Fruit fly (Drosophila melanogaster) whole organism, embryonic: ENCODE results near the gene CheA75a.

Experiments
- Atf3 ChIP-seq: fragments of 200-800 bp; sonication (Bioruptor generic); optimal IDR thresholded peaks from 3 replicates; lab custom pipeline; 2016; ENCODE audit warnings: missing biosample characterization, missing genetic modification characterization
- Blimp-1 ChIP-seq: fragments of 200-800 bp; sonication (Bioruptor generic); optimal IDR thresholded peaks from 3 replicates; lab custom pipeline; 2018; ENCODE audit warnings: missing biosample characterization, missing genetic modification characterization, mild to moderate bottlenecking, moderate library complexity, missing genetic modification reagents
- CG15479 ChIP-seq: fragments of 200-800 bp; sonication (Bioruptor generic); optimal IDR thresholded peaks from 3 replicates; lab custom pipeline; 2019; ENCODE audit warnings: missing biosample characterization, mild to moderate bottlenecking, missing genetic modification characterization, moderate library complexity
- CG15601 ChIP-seq: fragments of 200-800 bp; sonication (Bioruptor generic); optimal IDR thresholded peaks from 3 replicates; lab custom pipeline; 2019; ENCODE audit warnings: missing biosample characterization, mild to moderate bottlenecking, missing genetic modification characterization, moderate library complexity
- CG2199 ChIP-seq: fragments of 200-800 bp; sonication (Bioruptor generic); IDR thresholded peaks from 3 replicates; pipeline ENCODE4 v1.3.6; 2022; ENCODE audit warnings: missing biosample characterization, missing genetic modification characterization
- CG4360 ChIP-seq: fragments of 200-800 bp; sonication (Bioruptor generic); IDR thresholded peaks from 2 replicates; pipeline ENCODE4 v1.3.6; 2022; ENCODE audit warnings: missing biosample characterization, missing genetic modification characterization
- CG5180 ChIP-seq: fragments of 200-800 bp; sonication (Bioruptor generic); optimal IDR thresholded peaks from 3 replicates; lab custom pipeline; 2017; ENCODE audit warnings: missing biosample characterization, missing genetic modification characterization, mild to moderate bottlenecking, moderate library complexity, missing genetic modification reagents
- CG6791 ChIP-seq: fragments of 200-800 bp; sonication (Bioruptor generic); IDR thresholded peaks from 3 replicates; pipeline ENCODE4 v1.3.6; 2022; ENCODE audit warnings: missing biosample characterization, missing genetic modification characterization; ENCODE audit not compliant: partially characterized antibody
- CG6813 ChIP-seq: fragments of 200-800 bp; sonication (Bioruptor generic); optimal IDR thresholded peaks from 2 replicates; lab custom pipeline; 2017; ENCODE audit warnings: missing biosample characterization, missing genetic modification characterization, mild to moderate bottlenecking, moderate library complexity, missing genetic modification reagents
- CG7745 ChIP-seq: fragments of 200-800 bp; sonication (Bioruptor generic); optimal IDR thresholded peaks from 2 replicates; lab custom pipeline; 2018; ENCODE audit warnings: missing biosample characterization, mild to moderate bottlenecking, missing genetic modification characterization, moderate library complexity
- CG9437 ChIP-seq: fragments of 200-800 bp; sonication (Bioruptor generic); optimal IDR thresholded peaks from 2 replicates; lab custom pipeline; 2018; ENCODE audit warnings: missing biosample characterization, mild to moderate bottlenecking, missing genetic modification characterization
- Gug ChIP-seq: fragments of 200-800 bp; sonication (Bioruptor generic); IDR thresholded peaks from 4 replicates; pipeline ENCODE4 v1.3.6; 2022; ENCODE audit warnings: missing biosample characterization, missing genetic modification characterization
- Hr51 ChIP-seq, 2 experiments: fragments of 200-800 bp; sonication (Bioruptor generic); optimal IDR thresholded peaks; 2 replicates in 1 of 2; 3 replicates in 1 of 2; lab custom pipeline; 2016 to 2018; ENCODE audit warnings: missing biosample characterization in 2 of 2, missing genetic modification characterization in 2 of 2, mild to moderate bottlenecking in 1 of 2, moderate library complexity in 1 of 2
- Nf-YB ChIP-seq: fragments of 200-800 bp; sonication (Bioruptor generic); optimal IDR thresholded peaks from 3 replicates; lab custom pipeline; 2019; ENCODE audit warnings: missing biosample characterization, mild to moderate bottlenecking, missing genetic modification characterization, moderate library complexity
- Pdp1 ChIP-seq, 2 experiments: fragments of 200-800 bp; sonication (Bioruptor generic); optimal IDR thresholded peaks; 3 replicates each; lab custom pipeline; 2016; ENCODE audit warnings: missing biosample characterization in 2 of 2, missing genetic modification characterization in 2 of 2, mild to moderate bottlenecking in 1 of 2, moderate library complexity in 1 of 2
- Spps ChIP-seq: fragments of 200-800 bp; sonication (Bioruptor generic); optimal IDR thresholded peaks from 2 replicates; lab custom pipeline; 2018; ENCODE audit warnings: missing biosample characterization, mild to moderate bottlenecking, missing genetic modification characterization
- Ssrp ChIP-seq: fragments of 200-800 bp; sonication (Bioruptor generic); optimal IDR thresholded peaks from 2 replicates; lab custom pipeline; 2018; ENCODE audit warnings: missing biosample characterization, mild to moderate bottlenecking, missing genetic modification characterization, moderate library complexity
- Xbp1 ChIP-seq: fragments of 200-800 bp; sonication (Bioruptor generic); optimal IDR thresholded peaks from 3 replicates; lab custom pipeline; 2016; ENCODE audit warnings: missing biosample characterization, mild to moderate bottlenecking, missing genetic modification characterization
- Xrp1 ChIP-seq: fragments of 200-800 bp; sonication (Bioruptor generic); IDR thresholded peaks from 2 replicates; pipeline ENCODE4 v1.3.6; 2022; ENCODE audit warnings: missing biosample characterization, missing genetic modification characterization
- cad ChIP-seq: fragments of >200 bp; optimal IDR thresholded peaks from 2 replicates; lab custom pipeline; 2017; ENCODE audit warnings: missing biosample characterization, missing genetic modification characterization
- caup ChIP-seq: fragments of 200-800 bp; sonication (Bioruptor generic); optimal IDR thresholded peaks from 3 replicates; lab custom pipeline; 2017; ENCODE audit warnings: missing biosample characterization, mild to moderate bottlenecking, missing genetic modification characterization, moderate library complexity; ENCODE audit not compliant: severe bottlenecking
- cg ChIP-seq: fragments of 200-800 bp; sonication (Bioruptor generic); optimal IDR thresholded peaks from 3 replicates; lab custom pipeline; 2019; ENCODE audit warnings: missing biosample characterization, mild to moderate bottlenecking, missing genetic modification characterization, moderate library complexity
- disco-r ChIP-seq: fragments of 200-800 bp; sonication (Bioruptor generic); optimal IDR thresholded peaks from 2 replicates; lab custom pipeline; 2016; ENCODE audit warnings: missing biosample characterization, missing genetic modification characterization
- ems ChIP-seq: fragments of 200-800 bp; sonication (Bioruptor generic); optimal IDR thresholded peaks from 3 replicates; lab custom pipeline; 2016; ENCODE audit warnings: missing biosample characterization, missing genetic modification characterization
- gcm ChIP-seq: fragments of 200-800 bp; sonication (Bioruptor generic); optimal IDR thresholded peaks from 2 replicates; lab custom pipeline; 2019; ENCODE audit warnings: missing biosample characterization, mild to moderate bottlenecking, missing genetic modification characterization, moderate library complexity
- grn ChIP-seq: fragments of 200-800 bp; sonication (Bioruptor generic); optimal IDR thresholded peaks from 3 replicates; lab custom pipeline; 2017; ENCODE audit warnings: missing biosample characterization, missing genetic modification characterization
- hth ChIP-seq: fragments of >200 bp; optimal IDR thresholded peaks from 2 replicates; lab custom pipeline; 2017; ENCODE audit warnings: inconsistent platforms
- kni ChIP-seq: fragments of 200-800 bp; sonication (Bioruptor generic); optimal IDR thresholded peaks from 3 replicates; lab custom pipeline; 2017; ENCODE audit warnings: mild to moderate bottlenecking, missing biosample characterization, missing genetic modification reagents, missing genetic modification characterization
- luna ChIP-seq: fragments of 200-800 bp; sonication (Bioruptor generic); optimal IDR thresholded peaks from 2 replicates; lab custom pipeline; 2016; ENCODE audit warnings: missing biosample characterization, missing genetic modification characterization
- oc ChIP-seq: fragments of 200-800 bp; sonication (Bioruptor generic); optimal IDR thresholded peaks from 2 replicates; lab custom pipeline; 2018; ENCODE audit warnings: missing biosample characterization, mild to moderate bottlenecking, missing genetic modification characterization, moderate library complexity
- pros ChIP-seq: fragments of 200-800 bp; sonication (Bioruptor generic); optimal IDR thresholded peaks from 3 replicates; lab custom pipeline; 2019; ENCODE audit warnings: missing biosample characterization, mild to moderate bottlenecking, missing genetic modification characterization, moderate library complexity
- row ChIP-seq: fragments of 200-800 bp; sonication (Bioruptor generic); IDR thresholded peaks from 3 replicates; pipeline ENCODE4 v1.3.6; 2022; ENCODE audit warnings: missing biosample characterization, missing genetic modification characterization
- run ChIP-seq: fragments of 200-800 bp; sonication (Bioruptor generic); optimal IDR thresholded peaks from 3 replicates; lab custom pipeline; 2018; ENCODE audit warnings: missing biosample characterization, mild to moderate bottlenecking, missing genetic modification characterization
- sqz ChIP-seq: fragments of 200-800 bp; sonication (Bioruptor generic); optimal IDR thresholded peaks from 3 replicates; lab custom pipeline; 2018; ENCODE audit warnings: missing biosample characterization, mild to moderate bottlenecking, missing genetic modification characterization
- tll ChIP-seq, 2 experiments: fragments of 200-800 bp in 1 of 2; fragments of >200 bp in 1 of 2; sonication (Bioruptor generic) in 1 of 2; optimal IDR thresholded peaks; 2 replicates each; lab custom pipeline; 2017 to 2019; ENCODE audit warnings: missing biosample characterization in 2 of 2, missing genetic modification characterization in 2 of 2, mild to moderate bottlenecking in 1 of 2, moderate library complexity in 1 of 2
- trem ChIP-seq: fragments of 200-800 bp; optimal IDR thresholded peaks from 3 replicates; lab custom pipeline; 2019; ENCODE audit warnings: missing biosample characterization, mild to moderate bottlenecking, missing genetic modification characterization, moderate library complexity
- vvl ChIP-seq: fragments of 200-800 bp; sonication (Bioruptor generic); IDR thresholded peaks from 2 replicates; pipeline ENCODE4 v1.3.6; 2022; ENCODE audit warnings: missing biosample characterization, missing genetic modification characterization
- zen2 ChIP-seq: fragments of 200-800 bp; sonication (Bioruptor generic); IDR thresholded peaks from 3 replicates; pipeline ENCODE4 v1.3.6; 2022; ENCODE audit warnings: missing biosample characterization, missing genetic modification characterization; ENCODE audit not compliant: partially characterized antibody
- zf30C ChIP-seq: fragments of 200-800 bp; sonication (Bioruptor generic); optimal IDR thresholded peaks from 3 replicates; lab custom pipeline; 2018; ENCODE audit warnings: missing biosample characterization, mild to moderate bottlenecking, missing genetic modification characterization

The CheA75a gene

dm6 chr3L:18227411-18227716 lies 24.5 kb upstream of the CheA75a start (continued):
- TF ChIP-seq CG2199 (GFP tag; lab: Robert Waterston, UW) (no peak), CG9437 (GFP tag; lab: Kevin White, UChicago) (peak; percentile 52), Xbp1 (GFP tag; lab: Kevin White, UChicago) (peak; percentile 18), ems (no peak), disco-r (no peak), Spps (tag; lab: Kevin White, UChicago) (peak; percentile 1), zen2 (GFP tag; lab: Robert Waterston, UW) (no peak), Xrp1 (GFP tag; lab: Robert Waterston, UW) (peak; percentile 40; the same call in 1 of the 2 replicates), zf30C (GFP tag; lab: Kevin White, UChicago) (peak; percentile 33), row (GFP tag; lab: Robert Waterston, UW) (no peak), CG6813 (GFP tag; lab: Kevin White, UChicago) (no peak), trem (tag; lab: Kevin White, UChicago) (peak; percentile 44), CG5180 (GFP tag; lab: Kevin White, UChicago) (peak; percentile 17), caup (GFP tag; lab: Kevin White, UChicago) (no peak), Nf-YB (peak; percentile 43)

dm6 chr3L:18228527-18228926 lies 23.4 kb upstream of the CheA75a start:
- TF ChIP-seq zf30C (GFP tag; lab: Kevin White, UChicago) (peak; percentile 40), Atf3 (GFP tag; lab: Kevin White, UChicago) (no peak), Ssrp (tag; lab: Kevin White, UChicago) (no peak), CG2199 (GFP tag; lab: Robert Waterston, UW) (peak; percentile 91), pros (GFP tag; lab: Kevin White, UChicago) (peak; percentile 50), CG6791 (GFP tag; lab: Robert Waterston, UW) (peak; percentile 65; the same call in 2 of the 3 replicates), Xbp1 (GFP tag; lab: Kevin White, UChicago) (no peak), vvl (peak; percentile 37; the same call in 1 of the 2 replicates), Pdp1 (GFP tag; optimal IDR thresholded peaks at IDR 0.05; lab: Kevin White, UChicago) (peak in 1 of 2 experiments; percentile 16), tll (GFP tag; optimal IDR thresholded peaks at IDR 0.05; lab: Kevin White, UChicago) (peak in 1 of 2 experiments; percentile 34), oc (tag; lab: Kevin White, UChicago) (peak; percentile 38), CG15479 (GFP tag; lab: Kevin White, UChicago) (peak; percentile 80), CG15601 (tag; lab: Kevin White, UChicago) (peak; percentile 6), sqz (GFP tag; lab: Kevin White, UChicago) (peak; percentile 71), Hr51 (GFP tag; optimal IDR thresholded peaks at IDR 0.05; lab: Kevin White, UChicago) (no peak), Blimp-1 (GFP tag; lab: Kevin White, UChicago) (peak; percentile 72), CG4360 (GFP tag; lab: Robert Waterston, UW) (peak; percentile 95), luna (GFP tag; lab: Kevin White, UChicago) (no peak), gcm (GFP tag; lab: Kevin White, UChicago) (peak; percentile 22), kni (GFP tag; lab: Kevin White, UChicago) (peak; percentile 68), CG7745 (tag; lab: Kevin White, UChicago) (peak; percentile 23), cg (peak; percentile 22), grn (peak; percentile 24), cad (peak; percentile 56), Gug (no peak), run (tag; lab: Kevin White, UChicago) (peak; percentile 17), hth (lab: Kevin White, UChicago) (peak; percentile 93)
